Worm (Caenorhabditis elegans) whole organism, L2 larva: ENCODE data around the gene dpy-26.

Source experiments
- F13H6.1 ChIP-seq: sonication (generic microtip); optimal IDR thresholded peaks from 2 replicates; lab custom pipeline; 2016; ENCODE audit warnings: missing genetic modification characterization, missing compliant biosample characterization
- R02D3.7 ChIP-seq: fragments of 150-350 bp; optimal IDR thresholded peaks from 2 replicates; lab custom pipeline; 2014; ENCODE audit warnings: missing biosample characterization, missing genetic modification characterization
- Y55F3AM.14 ChIP-seq: fragments of 200-800 bp; sonication (Bioruptor generic); optimal IDR thresholded peaks from 2 replicates; lab custom pipeline; 2018; ENCODE audit warnings: mild to moderate bottlenecking, missing genetic modification characterization, missing compliant biosample characterization
- ZK546.5 ChIP-seq: sonication (generic microtip); optimal IDR thresholded peaks from 2 replicates; lab custom pipeline; 2017; ENCODE audit warnings: missing biosample characterization, missing genetic modification characterization
- alr-1 ChIP-seq: fragments of 150-350 bp; optimal IDR thresholded peaks from 2 replicates; lab custom pipeline; 2014; ENCODE audit warnings: missing biosample characterization, missing genetic modification characterization
- aly-2 ChIP-seq: fragments of 150-350 bp; optimal IDR thresholded peaks from 2 replicates; lab custom pipeline; 2014; ENCODE audit warnings: missing biosample characterization, missing genetic modification characterization
- ama-1 ChIP-seq: fragments of 150-350 bp; optimal IDR thresholded peaks from 2 replicates; lab custom pipeline; 2018; ENCODE audit warnings: inconsistent platforms
- blmp-1 ChIP-seq: sonication (generic microtip); optimal IDR thresholded peaks from 2 replicates; lab custom pipeline; 2017; ENCODE audit warnings: missing genetic modification characterization, mild to moderate bottlenecking, missing compliant biosample characterization, antibody characterized with exemption, moderate library complexity; ENCODE audit not compliant: insufficient read depth
- ceh-16 ChIP-seq: fragments of 150-350 bp; optimal IDR thresholded peaks from 2 replicates; lab custom pipeline; 2014; ENCODE audit warnings: missing biosample characterization, missing genetic modification characterization
- ceh-82 ChIP-seq: fragments of 150-350 bp; optimal IDR thresholded peaks from 2 replicates; lab custom pipeline; 2014; ENCODE audit warnings: missing biosample characterization, missing genetic modification characterization
- egl-27 ChIP-seq: sonication (generic microtip); optimal IDR thresholded peaks from 3 replicates; lab custom pipeline; 2017; ENCODE audit warnings: missing biosample characterization, missing genetic modification reagents, missing genetic modification characterization
- elt-1 ChIP-seq: fragments of 150-350 bp; optimal IDR thresholded peaks from 2 replicates; lab custom pipeline; 2014; ENCODE audit warnings: missing biosample characterization, missing genetic modification characterization
- elt-3 ChIP-seq: sonication (generic microtip); optimal IDR thresholded peaks from 2 replicates; lab custom pipeline; 2017; ENCODE audit warnings: missing biosample characterization, missing genetic modification characterization
- fos-1 ChIP-seq: fragments of 150-350 bp; optimal IDR thresholded peaks from 2 replicates; lab custom pipeline; 2014; ENCODE audit warnings: missing biosample characterization, missing genetic modification characterization
- gmeb-1 ChIP-seq: fragments of 150-350 bp; optimal IDR thresholded peaks from 2 replicates; lab custom pipeline; 2014; ENCODE audit warnings: missing biosample characterization, missing genetic modification characterization
- lin-13 ChIP-seq: fragments of 150-350 bp; optimal IDR thresholded peaks from 2 replicates; lab custom pipeline; 2014; ENCODE audit warnings: missing biosample characterization, missing genetic modification reagents, missing genetic modification characterization
- lin-39 ChIP-seq: fragments of 150-350 bp; optimal IDR thresholded peaks from 2 replicates; lab custom pipeline; 2014; ENCODE audit warnings: missing biosample characterization, missing genetic modification reagents, missing genetic modification characterization
- lsy-2 ChIP-seq, 2 experiments: fragments of 150-350 bp in 1 of 2; sonication (generic microtip) in 1 of 2; optimal IDR thresholded peaks; 2 replicates each; lab custom pipeline; 2014 to 2017; ENCODE audit warnings: missing biosample characterization in 2 of 2, missing genetic modification characterization in 2 of 2
- mbf-1 ChIP-seq: sonication (generic microtip); optimal IDR thresholded peaks from 2 replicates; lab custom pipeline; 2017; ENCODE audit warnings: missing biosample characterization, missing genetic modification characterization
- mdl-1 ChIP-seq, 2 experiments: fragments of 150-350 bp in 1 of 2; sonication (generic microtip) in 1 of 2; optimal IDR thresholded peaks; 2 replicates each; lab custom pipeline; 2017; ENCODE audit warnings: missing biosample characterization in 2 of 2, missing genetic modification characterization in 2 of 2
- nhr-11 ChIP-seq: fragments of 150-350 bp; optimal IDR thresholded peaks from 2 replicates; lab custom pipeline; 2014; ENCODE audit warnings: missing biosample characterization, missing genetic modification characterization
- nhr-129 ChIP-seq: fragments of 150-350 bp; optimal IDR thresholded peaks from 2 replicates; lab custom pipeline; 2014; ENCODE audit warnings: missing biosample characterization, missing genetic modification characterization
- nhr-21 ChIP-seq: fragments of 150-350 bp; optimal IDR thresholded peaks from 2 replicates; lab custom pipeline; 2014; ENCODE audit warnings: missing biosample characterization, missing genetic modification characterization
- nhr-23 ChIP-seq: fragments of 150-350 bp; optimal IDR thresholded peaks from 2 replicates; lab custom pipeline; 2014; ENCODE audit warnings: missing biosample characterization, missing genetic modification reagents, missing genetic modification characterization
- nhr-237 ChIP-seq: fragments of 150-350 bp; optimal IDR thresholded peaks from 2 replicates; lab custom pipeline; 2014; ENCODE audit warnings: missing biosample characterization, missing genetic modification characterization
- nhr-25 ChIP-seq: fragments of 150-350 bp; sonication (generic microtip); optimal IDR thresholded peaks from 3 replicates; lab custom pipeline; 2014; ENCODE audit warnings: missing biosample characterization, missing genetic modification characterization
- sem-4 ChIP-seq: fragments of 150-350 bp; optimal IDR thresholded peaks from 2 replicates; lab custom pipeline; 2014; ENCODE audit warnings: missing biosample characterization, missing genetic modification reagents, missing genetic modification characterization
- sma-9 ChIP-seq, 2 experiments: fragments of 150-350 bp in 1 of 2; sonication (generic microtip) in 1 of 2; optimal IDR thresholded peaks; 2 replicates each; lab custom pipeline; 2014 to 2016; ENCODE audit warnings: missing genetic modification characterization in 2 of 2, mild to moderate bottlenecking in 1 of 2, missing biosample characterization in 1 of 2, missing compliant biosample characterization in 1 of 2, missing genetic modification reagents in 1 of 2, moderate library complexity in 1 of 2
- snpc-4 ChIP-seq: fragments of 150-350 bp; optimal IDR thresholded peaks from 2 replicates; lab custom pipeline; 2014; ENCODE audit warnings: missing biosample characterization, missing genetic modification characterization
- unc-62 ChIP-seq: fragments of 150-350 bp; optimal IDR thresholded peaks from 2 replicates; lab custom pipeline; 2014; ENCODE audit warnings: missing biosample characterization, missing genetic modification reagents, missing genetic modification characterization
- ztf-1 ChIP-seq: fragments of 200-800 bp; sonication (Bioruptor generic); conservative IDR thresholded peaks from 2 replicates; pipeline ENCODE4 v1.3.6; 2022; ENCODE audit warnings: missing genetic modification characterization, missing compliant biosample characterization
- ztf-11 ChIP-seq: sonication (generic microtip); optimal IDR thresholded peaks from 2 replicates; lab custom pipeline; 2017; ENCODE audit warnings: missing biosample characterization, missing genetic modification characterization
- ztf-4 ChIP-seq: fragments of 150-350 bp; optimal IDR thresholded peaks from 2 replicates; lab custom pipeline; 2014; ENCODE audit warnings: missing biosample characterization, missing genetic modification characterization

The dpy-26 gene

ce11 chrIV:12463370-12463769, 12.2 kb upstream of the dpy-26 start, which contains the start of gene C25G4.8:
TSS of gene C25G4.8 (minus strand) at chrIV:12463470.
- TF ChIP-seq elt-1 (no peak), nhr-23 (tag; lab: Kevin White, UChicago) (no peak), ztf-4 (tag; lab: Kevin White, UChicago) (no peak), Y55F3AM.14 (GFP tag; lab: Kevin White, UChicago) (no peak), F13H6.1 (tag; lab: Kevin White, UChicago) (no peak), ztf-11 (no peak), fos-1 (tag; lab: Kevin White, UChicago) (no peak), egl-27 (tag; lab: Kevin White, UChicago) (no peak), blmp-1 (tag; lab: Kevin White, UChicago) (no peak), gmeb-1 (tag; lab: Kevin White, UChicago) (no peak), nhr-237 (no peak), mdl-1 (tag; optimal IDR thresholded peaks at IDR 0.05; lab: Kevin White, UChicago) (no peak), nhr-11 (no peak), ztf-1 (GFP tag; lab: Robert Waterston, UW) (no peak), snpc-4 (tag; lab: Kevin White, UChicago) (no peak)
- TF ChIP-seq, all 48 proteins: peak for 0

ce11 chrIV:12456613-12457012, 5.5 kb upstream of the dpy-26 start, which contains the start of gene C25G4.7:
TSS of gene C25G4.7 (plus strand) at chrIV:12456913.
- no peak for TF ChIP-seq ceh-82 (tag; lab: Kevin White, UChicago)
- TF ChIP-seq unc-62 = no peak
- TF ChIP-seq ama-1 (lab: Kevin White, UChicago) = no peak
- TF ChIP-seq ZK546.5 = no peak
- no peak for TF ChIP-seq ztf-1 (GFP tag; lab: Robert Waterston, UW)
- no peak for TF ChIP-seq F13H6.1 (tag; lab: Kevin White, UChicago)

ce11 chrIV:12454750-12455149, 3.6 kb upstream of the dpy-26 start, which contains the start of gene smz-1:
TSS of gene smz-1 (plus strand) at chrIV:12455050.
- no peak for TF ChIP-seq sem-4 (tag; lab: Kevin White, UChicago)
- no peak for TF ChIP-seq ceh-16 (tag; lab: Kevin White, UChicago)
- TF ChIP-seq lin-39 (tag; lab: Kevin White, UChicago) = no peak
- TF ChIP-seq unc-62 = no peak
- no peak for TF ChIP-seq sma-9 (GFP tag; optimal IDR thresholded peaks at IDR 0.05; lab: Kevin White, UChicago)
- TF ChIP-seq sma-9 (tag; optimal IDR thresholded peaks at IDR 0.05; lab: Kevin White, UChicago) = no peak
- TF ChIP-seq alr-1 = no peak
- no peak for TF ChIP-seq lin-13 (GFP tag; lab: Kevin White, UChicago)
- no peak for TF ChIP-seq fos-1 (tag; lab: Kevin White, UChicago)
- no peak for TF ChIP-seq ceh-82 (tag; lab: Kevin White, UChicago)
- no peak for TF ChIP-seq F13H6.1 (tag; lab: Kevin White, UChicago)

DNA sequence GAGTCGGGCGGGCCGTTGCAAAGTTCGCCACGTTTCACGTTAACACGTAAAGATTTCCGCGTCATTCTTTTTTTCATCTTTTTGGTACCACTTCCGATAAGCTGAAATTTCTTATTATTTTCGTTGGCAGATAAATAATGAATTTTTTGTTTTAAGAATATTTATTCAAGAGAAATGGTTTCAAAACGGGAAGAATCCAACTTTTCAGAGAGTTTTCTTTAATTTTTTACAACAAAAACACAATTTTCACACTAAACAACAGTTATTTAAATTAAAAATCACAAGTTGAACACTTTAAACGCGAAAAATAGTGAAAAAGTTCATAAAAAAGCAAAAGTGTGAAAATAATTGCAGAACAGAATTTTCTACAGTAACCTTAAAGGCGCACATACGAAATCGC, 3.0 kb upstream of the dpy-26 start, which contains the start of gene spe-44:
TSS of gene spe-44 (minus strand) at position 101 of the 400 bp plus-strand sequence.
- no peak for TF ChIP-seq elt-1

DNA sequence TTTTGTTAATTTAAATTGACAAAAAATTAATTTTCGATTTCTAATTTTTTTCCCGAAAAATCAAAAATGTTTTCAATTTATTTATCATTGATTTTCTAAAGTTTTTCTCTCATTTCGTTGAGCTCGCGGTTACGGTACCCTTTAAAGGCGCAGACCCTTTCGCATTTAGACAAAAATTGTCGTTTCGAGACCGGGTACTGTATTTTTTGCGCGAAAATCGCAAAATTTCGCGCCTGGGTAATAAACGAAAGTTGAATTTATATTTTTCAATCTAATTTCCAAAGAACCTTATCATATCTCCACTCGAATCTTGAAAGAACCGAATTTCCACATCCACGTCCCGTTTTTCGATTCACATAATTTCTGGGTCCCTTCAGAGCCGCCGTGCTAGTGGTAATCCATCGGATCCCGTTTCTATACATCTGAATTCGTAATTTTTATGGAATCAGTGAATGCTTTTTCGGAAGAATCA, 5.6 kb downstream of the dpy-26 start, which contains the start of gene C25G4.3:
TSS of gene C25G4.3 (minus strand) at position 422 of the 472 bp plus-strand sequence.
- no peak for TF ChIP-seq alr-1
- TF ChIP-seq nhr-21 (tag; lab: Kevin White, UChicago) = no peak
- no peak for TF ChIP-seq nhr-25 (tag; lab: Kevin White, UChicago)
- TF ChIP-seq snpc-4 (tag; lab: Kevin White, UChicago) = no peak

DNA sequence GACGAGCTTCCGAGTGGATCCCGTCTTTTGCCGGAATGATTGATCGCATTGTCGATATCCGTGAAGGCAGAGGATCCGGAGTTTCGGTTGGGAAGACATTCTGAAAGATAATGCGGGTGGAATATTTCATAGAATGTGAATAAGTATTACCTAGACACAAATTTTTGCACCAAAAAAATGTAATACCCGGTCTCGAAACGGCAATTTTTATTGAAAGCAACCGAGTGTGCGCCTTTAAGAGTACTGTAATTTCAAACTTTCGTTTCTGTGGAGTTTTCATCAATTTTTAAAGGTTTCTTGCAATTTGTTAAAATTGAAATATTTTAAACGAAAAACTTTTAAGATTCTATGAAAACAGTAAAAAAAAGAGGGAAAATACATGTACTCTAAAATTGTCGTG, 7.2 kb downstream of the dpy-26 start, which contains the start of gene C25G4.2:
TSS of gene C25G4.2 (minus strand) at position 100 of the 400 bp plus-strand sequence.
- TF ChIP-seq elt-3 (tag; lab: Kevin White, UChicago) (no peak), mbf-1 (no peak), nhr-21 (tag; lab: Kevin White, UChicago) (no peak), aly-2 (no peak), ama-1 (lab: Kevin White, UChicago) (no peak), nhr-129 (tag; lab: Kevin White, UChicago) (no peak), lsy-2 (tag; optimal IDR thresholded peaks at IDR 0.05; lab: Kevin White, UChicago) (no peak), ztf-1 (GFP tag; lab: Robert Waterston, UW) (no peak), R02D3.7 (tag; lab: Kevin White, UChicago) (no peak)
- TF ChIP-seq, all 48 proteins: peak for 0
